Worm (Caenorhabditis elegans) whole organism, L4 larva: Measurements from ENCODE around the gene sulp-7.

ENCODE experiments used
- ama-1 ChIP-seq: fragments of 150-350 bp; optimal IDR thresholded peaks from 2 replicates; lab custom pipeline; 2014; ENCODE audit warnings: inconsistent platforms, mixed read lengths
- ceh-82 ChIP-seq: sonication (generic microtip); optimal IDR thresholded peaks from 2 replicates; lab custom pipeline; 2017; ENCODE audit warnings: missing biosample characterization, missing genetic modification characterization
- jun-1 ChIP-seq: fragments of 150-350 bp; optimal IDR thresholded peaks from 2 replicates; lab custom pipeline; 2014; ENCODE audit warnings: missing biosample characterization, missing genetic modification reagents, missing genetic modification characterization
- lin-13 ChIP-seq: fragments of 150-350 bp; optimal IDR thresholded peaks from 2 replicates; lab custom pipeline; 2014; ENCODE audit warnings: missing biosample characterization, missing genetic modification reagents, missing genetic modification characterization
- lin-39 ChIP-seq: fragments of 150-350 bp; optimal IDR thresholded peaks from 2 replicates; lab custom pipeline; 2014; ENCODE audit warnings: missing biosample characterization, missing genetic modification reagents, missing genetic modification characterization
- lir-3 ChIP-seq: sonication (generic microtip); optimal IDR thresholded peaks from 2 replicates; lab custom pipeline; 2016; ENCODE audit warnings: mild to moderate bottlenecking, missing genetic modification characterization, missing compliant biosample characterization
- lsy-2 ChIP-seq, 2 experiments: fragments of 150-350 bp in 1 of 2; sonication (generic microtip) in 1 of 2; optimal IDR thresholded peaks; 2 replicates each; lab custom pipeline; 2014 to 2017; ENCODE audit warnings: missing biosample characterization in 2 of 2, missing genetic modification characterization in 2 of 2
- nhr-11 ChIP-seq: fragments of 150-350 bp; optimal IDR thresholded peaks from 2 replicates; lab custom pipeline; 2014; ENCODE audit warnings: missing biosample characterization, missing genetic modification characterization
- pqm-1 ChIP-seq: sonication (generic microtip); optimal IDR thresholded peaks from 2 replicates; lab custom pipeline; 2017; ENCODE audit warnings: missing biosample characterization, missing genetic modification characterization
- zag-1 ChIP-seq: fragments of 150-350 bp; optimal IDR thresholded peaks from 2 replicates; lab custom pipeline; 2014; ENCODE audit warnings: missing biosample characterization, missing genetic modification characterization

ce11 chrX:11136988-11137387 lies 56.5 kb downstream of the sulp-7 start:
- TF ChIP-seq nhr-11 (tag; lab: Kevin White, UChicago) (no peak), lir-3 (no peak), jun-1 (tag; lab: Kevin White, UChicago) (no peak), pqm-1 (tag; lab: Kevin White, UChicago) (no peak), zag-1 (tag; lab: Kevin White, UChicago) (no peak), lsy-2 (tag; optimal IDR thresholded peaks at IDR 0.05; lab: Kevin White, UChicago) (no peak), ceh-82 (tag; lab: Kevin White, UChicago) (no peak), lin-39 (tag; lab: Kevin White, UChicago) (no peak), ama-1 (lab: Kevin White, UChicago) (no peak), lin-13 (GFP tag; lab: Kevin White, UChicago) (no peak)
